Fruit fly (Drosophila melanogaster) Kc167 (cell line): ENCODE measurements around the gene kraken.

ENCODE experiments used
- Myc ChIP-seq: fragments of >200 bp; optimal IDR thresholded peaks from 2 replicates; lab custom pipeline; 2017; ENCODE audit warnings: missing external identifiers
- Sin3A ChIP-seq: fragments of >200 bp; optimal IDR thresholded peaks from 2 replicates; lab custom pipeline; 2018; ENCODE audit warnings: missing external identifiers
- h ChIP-seq: fragments of >200 bp; optimal IDR thresholded peaks from 3 replicates; lab custom pipeline; 2018; ENCODE audit warnings: missing external identifiers
- psq ChIP-seq: fragments of >200 bp; optimal IDR thresholded peaks from 2 replicates; lab custom pipeline; 2017; ENCODE audit warnings: missing external identifiers
- ttk ChIP-seq: sonication (Bioruptor generic); optimal IDR thresholded peaks from 2 replicates; lab custom pipeline; 2017; ENCODE audit warnings: missing external identifiers

- TF ChIP-seq psq (lab: Kevin White, UChicago) (no peak), h (lab: Kevin White, UChicago) (no peak), Myc (lab: Kevin White, UChicago) (no peak), ttk (lab: Kevin White, UChicago) (no peak), Sin3A (no peak)
Observed at dm6 chr2L:856001-856400, 3.4 kb downstream of the kraken start.
